Worm (Caenorhabditis elegans): ENCODE measurements around the gene dpm-3.
A peak's percentile ranks its signal among the peaks of the same experiment; 100 is the strongest.

dpm-3 gene

DNA sequence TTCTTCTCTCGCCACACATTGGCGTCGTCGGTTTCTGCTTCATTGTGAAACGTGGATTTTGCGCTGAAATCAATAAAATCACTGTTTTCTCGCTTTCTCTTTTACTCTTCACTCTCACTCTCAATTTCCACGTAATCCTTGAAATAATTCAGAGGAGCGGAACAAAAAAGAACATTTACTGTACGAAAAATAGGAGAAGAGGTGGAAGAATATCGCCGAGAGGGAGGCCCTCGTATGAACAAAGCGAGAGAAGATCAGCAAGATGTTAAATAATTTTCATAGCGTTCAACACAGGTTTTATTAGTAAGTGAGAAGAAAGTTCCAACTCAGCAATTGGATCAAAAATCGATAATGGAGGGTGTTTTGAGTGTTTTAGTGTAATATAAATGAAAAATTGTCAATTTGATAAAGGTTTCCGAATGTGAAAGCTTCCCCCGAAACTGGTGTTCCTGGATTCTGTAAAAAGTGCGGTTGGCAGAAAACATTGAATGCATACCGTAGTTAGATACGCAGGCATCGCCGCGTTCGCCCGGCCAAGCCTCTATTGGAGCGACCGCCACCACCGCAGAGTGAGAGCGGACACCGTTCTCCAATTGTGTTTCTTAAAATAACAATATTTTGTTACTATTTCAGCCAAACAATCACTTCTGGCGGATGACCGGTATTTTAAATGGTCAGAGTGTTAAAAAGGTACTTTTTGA, 29.8 kb upstream of the dpm-3 start, which contains the start of the genes ccr-4 and ZC518.8 (continued):
- TF ChIP-seq ceh-82 (tag; optimal IDR thresholded peaks at IDR 0.05), result no peak
- no peak for TF ChIP-seq pha-4 (GFP tag; IDR thresholded peaks at IDR 0.05)
- no peak for TF ChIP-seq pha-4 (tag; optimal IDR thresholded peaks at IDR 0.05)
- TF ChIP-seq T20F7.1 (GFP tag; optimal IDR thresholded peaks at IDR 0.05), result no peak
- TF ChIP-seq mes-2 (tag; optimal IDR thresholded peaks at IDR 0.05; ENCODE audit: poor library complexity, severe bottlenecking), result peak; percentile 50

DNA sequence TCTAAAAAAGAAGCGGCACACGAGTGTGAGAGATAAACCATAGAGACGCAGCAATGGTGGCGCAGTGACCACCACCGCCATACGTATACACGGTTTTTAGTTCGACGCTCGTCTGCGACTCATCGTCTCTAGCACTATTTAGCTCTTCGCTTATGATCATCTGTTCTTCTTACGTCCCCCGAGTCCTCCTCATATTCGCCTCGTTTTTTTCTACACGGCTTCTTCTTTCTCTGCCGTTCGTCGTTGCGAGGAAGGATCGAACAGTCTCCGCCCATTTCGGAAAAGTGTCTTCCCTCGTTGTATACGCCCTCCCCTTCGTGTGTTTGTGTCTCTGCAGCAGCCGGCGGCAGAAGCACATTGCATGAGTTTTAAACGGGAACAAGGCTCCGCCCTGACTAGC, 26.4 kb upstream of the dpm-3 start:
- peak; percentile 8 for TF ChIP-seq dpl-1 (GFP tag; optimal IDR thresholded peaks at IDR 0.05)
- no peak for TF ChIP-seq ceh-32 (tag; optimal IDR thresholded peaks at IDR 0.05; ENCODE audit: poor library complexity)
- 0 out of 2 replicates have a peak, but pooled peaks have one; percentile 6 for TF ChIP-seq dmd-6 (GFP tag; IDR thresholded peaks at IDR 0.05)
- peak; percentile 26; the same call in 1 of the 2 replicates for TF ChIP-seq set-16 (GFP tag; IDR thresholded peaks at IDR 0.05)
- peak; percentile 43 for TF ChIP-seq hlh-30 (tag; optimal IDR thresholded peaks at IDR 0.05; ENCODE audit: insufficient read depth)
- TF ChIP-seq mep-1 (tag; optimal IDR thresholded peaks at IDR 0.05), result peak; percentile 19
- no peak for TF ChIP-seq skn-1 (tag; optimal IDR thresholded peaks at IDR 0.05)
- peak in 1 of 2 experiments; percentile 38 for TF ChIP-seq mdl-1 (tag; optimal IDR thresholded peaks at IDR 0.05)
- TF ChIP-seq nhr-42 (GFP tag; IDR thresholded peaks at IDR 0.05), result no peak
- peak; percentile 56; the same call in 1 of the 2 replicates for TF ChIP-seq hmg-1.1 (GFP tag; IDR thresholded peaks at IDR 0.05)
- TF ChIP-seq duxl-1 (tag; optimal IDR thresholded peaks at IDR 0.05; ENCODE audit: poor library complexity), result no peak
- TF ChIP-seq hlh-11 (tag; optimal IDR thresholded peaks at IDR 0.05), result peak; percentile 68
- TF ChIP-seq fkh-10 (GFP tag; optimal IDR thresholded peaks at IDR 0.05), result peak; percentile 35
- TF ChIP-seq daf-16 (GFP tag; optimal IDR thresholded peaks at IDR 0.05), result no peak
- peak; percentile 18 for TF ChIP-seq daf-16 (tag; optimal IDR thresholded peaks at IDR 0.05)
- TF ChIP-seq rbr-2 (tag; optimal IDR thresholded peaks at IDR 0.05), result peak; percentile 18
- TF ChIP-seq hif-1 (tag; optimal IDR thresholded peaks at IDR 0.05), result peak in 1 of 2 experiments; percentile 18
- TF ChIP-seq lsy-2 (tag; optimal IDR thresholded peaks at IDR 0.05), result peak; percentile 31 to 34
- 0 out of 2 replicates have a peak, but pooled peaks have one; percentile 10 for TF ChIP-seq egl-43 (GFP tag; IDR thresholded peaks at IDR 0.05)
- peak; percentile 65 for TF ChIP-seq aha-1 (tag)
- peak; percentile 26 for TF ChIP-seq mxl-3 (GFP tag; optimal IDR thresholded peaks at IDR 0.05)
- TF ChIP-seq nhr-6 (tag; optimal IDR thresholded peaks at IDR 0.05), result no peak

DNA sequence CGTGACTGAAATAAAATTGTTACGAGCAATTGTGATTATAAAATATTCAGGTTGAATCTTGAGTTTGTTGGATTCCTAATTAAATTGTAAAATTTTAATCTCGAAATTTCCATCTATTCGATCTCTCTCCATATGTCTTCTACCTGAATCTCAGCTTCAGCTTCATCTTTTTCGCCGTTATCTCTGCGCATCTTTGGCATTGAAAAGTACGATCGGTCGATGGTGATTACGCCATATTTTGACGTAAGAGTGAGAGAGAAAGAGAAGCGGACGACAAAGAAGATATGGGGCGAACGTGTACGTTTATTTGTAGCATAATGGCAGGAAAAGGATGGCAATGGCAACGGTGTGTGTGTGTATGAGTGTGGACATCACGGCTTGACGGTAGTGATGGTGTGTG, 24.8 kb upstream of the dpm-3 start:
- TF ChIP-seq nhr-48 (tag; optimal IDR thresholded peaks at IDR 0.05) (peak; percentile 13), T26A8.4 (GFP tag; IDR thresholded peaks at IDR 0.05) (peak; percentile 15), duxl-1 (tag; optimal IDR thresholded peaks at IDR 0.05; ENCODE audit: poor library complexity) (no peak), aha-1 (tag) (no peak), gei-8 (GFP tag; optimal IDR thresholded peaks at IDR 0.05) (no peak), F44E2.7 (GFP tag; IDR thresholded peaks at IDR 0.05) (no peak), daf-12 (tag; optimal IDR thresholded peaks at IDR 0.05) (no peak), daf-8 (GFP tag; IDR thresholded peaks at IDR 0.05) (no peak), mxl-3 (GFP tag; optimal IDR thresholded peaks at IDR 0.05) (peak; percentile 65), lin-1 (GFP tag; IDR thresholded peaks at IDR 0.05) (no peak), nhr-6 (tag; optimal IDR thresholded peaks at IDR 0.05) (no peak), set-16 (GFP tag; IDR thresholded peaks at IDR 0.05) (no peak), lin-38 (GFP tag; IDR thresholded peaks at IDR 0.05) (no peak), jun-1 (tag; optimal IDR thresholded peaks at IDR 0.05) (no peak), snpc-1.2 (GFP tag; IDR thresholded peaks at IDR 0.05) (no peak), madf-9 (GFP tag; conservative IDR thresholded peaks at IDR 0.05) (no peak), zip-2 (tag; optimal IDR thresholded peaks at IDR 0.05) (no peak), ceh-32 (tag; optimal IDR thresholded peaks at IDR 0.05; ENCODE audit: poor library complexity) (no peak), spr-3 (GFP tag; optimal IDR thresholded peaks at IDR 0.05) (no peak), hlh-11 (tag; optimal IDR thresholded peaks at IDR 0.05) (peak; percentile 46), madf-5 (GFP tag; IDR thresholded peaks at IDR 0.05) (no peak), ZK546.5 (tag; optimal IDR thresholded peaks at IDR 0.05) (no peak), ceh-82 (tag; optimal IDR thresholded peaks at IDR 0.05) (no peak), ZK337.2 (GFP tag; IDR thresholded peaks at IDR 0.05) (no peak), fos-1 (tag; optimal IDR thresholded peaks at IDR 0.05) (no peak)

All from whole organism, L4 larva.